Worm (Caenorhabditis elegans) whole organism, young adult: ENCODE measurements around the gene igcm-3.

Experiments
- B0035.1 ChIP-seq: sonication (generic microtip); optimal IDR thresholded peaks from 2 replicates; lab custom pipeline; 2016; ENCODE audit warnings: missing genetic modification characterization, mild to moderate bottlenecking, missing compliant biosample characterization, missing genotype, missing genetic modification reagents
- B0261.1 ChIP-seq: sonication (generic microtip); optimal IDR thresholded peaks from 2 replicates; lab custom pipeline; 2016; ENCODE audit warnings: mild to moderate bottlenecking, missing genetic modification characterization, moderate library complexity, missing compliant biosample characterization
- C17E4.6 ChIP-seq: fragments of 200-800 bp; sonication (Bioruptor generic); IDR thresholded peaks from 2 replicates; pipeline ENCODE4 v1.3.6; 2022; ENCODE audit warnings: missing genetic modification reagents, missing genetic modification characterization, missing compliant biosample characterization
- D2030.7 ChIP-seq: fragments of 200-800 bp; sonication (Bioruptor generic); IDR thresholded peaks from 2 replicates; pipeline ENCODE4 v1.3.6; 2022; ENCODE audit warnings: missing genetic modification reagents, missing genetic modification characterization, missing compliant biosample characterization
- F10E7.11 ChIP-seq: sonication (generic microtip); optimal IDR thresholded peaks from 2 replicates; lab custom pipeline; 2017; ENCODE audit warnings: mild to moderate bottlenecking, missing genetic modification characterization, moderate library complexity, missing compliant biosample characterization
- F22D6.2 ChIP-seq: sonication (generic microtip); optimal IDR thresholded peaks from 2 replicates; lab custom pipeline; 2016; ENCODE audit warnings: mild to moderate bottlenecking, missing genetic modification characterization, missing compliant biosample characterization
- F39B2.1 ChIP-seq: fragments of 200-800 bp; sonication (Bioruptor generic); IDR thresholded peaks from 2 replicates; pipeline ENCODE4 v1.3.6; 2022; ENCODE audit warnings: missing genetic modification reagents, missing genetic modification characterization, missing compliant biosample characterization
- K12H6.12 ChIP-seq: fragments of 200-800 bp; sonication (Bioruptor generic); optimal IDR thresholded peaks from 2 replicates; lab custom pipeline; 2018; ENCODE audit warnings: mild to moderate bottlenecking, missing genetic modification characterization, missing compliant biosample characterization
- Y79H2A.3 ChIP-seq: fragments of 200-800 bp; sonication (Bioruptor generic); conservative IDR thresholded peaks from 2 replicates; pipeline ENCODE4 v1.3.6; 2022; ENCODE audit warnings: missing genetic modification reagents, missing genetic modification characterization, missing compliant biosample characterization
- akir-1 ChIP-seq: fragments of 200-800 bp; sonication (Bioruptor generic); optimal IDR thresholded peaks from 2 replicates; lab custom pipeline; 2018; ENCODE audit warnings: mild to moderate bottlenecking, missing genetic modification characterization, moderate library complexity, missing compliant biosample characterization
- atf-7 ChIP-seq: sonication (generic microtip); optimal IDR thresholded peaks from 2 replicates; lab custom pipeline; 2017; ENCODE audit warnings: mild to moderate bottlenecking, missing genetic modification characterization, missing compliant biosample characterization
- attf-5 ChIP-seq: fragments of 200-800 bp; sonication (Bioruptor generic); optimal IDR thresholded peaks from 2 replicates; lab custom pipeline; 2018; ENCODE audit warnings: mild to moderate bottlenecking, missing genetic modification characterization, missing compliant biosample characterization
- bed-1 ChIP-seq: fragments of 200-800 bp; sonication (Bioruptor generic); IDR thresholded peaks from 2 replicates; pipeline ENCODE4 v1.3.6; 2022; ENCODE audit warnings: missing genetic modification reagents, missing genetic modification characterization, missing compliant biosample characterization
- ccch-3 ChIP-seq: fragments of 200-800 bp; sonication (Bioruptor generic); optimal IDR thresholded peaks from 2 replicates; lab custom pipeline; 2018; ENCODE audit warnings: mild to moderate bottlenecking, missing genetic modification characterization, missing compliant biosample characterization
- cebp-1 ChIP-seq, 2 experiments: fragments of 200-800 bp in 1 of 2; sonication (Bioruptor generic) in 1 of 2; sonication (generic microtip) in 1 of 2; IDR thresholded peaks in 1 of 2; optimal IDR thresholded peaks in 1 of 2; 2 replicates each; pipeline versions ENCODE4 v1.3.6 to Lab custom; 2017 to 2022; ENCODE audit warnings: missing compliant biosample characterization in 2 of 2, missing genetic modification characterization in 2 of 2, mild to moderate bottlenecking in 1 of 2, missing genetic modification reagents in 1 of 2, moderate library complexity in 1 of 2
- cebp-2 ChIP-seq: fragments of 200-800 bp; sonication (Bioruptor generic); IDR thresholded peaks from 2 replicates; pipeline ENCODE4 v1.3.6; 2022; ENCODE audit warnings: missing genetic modification characterization, missing compliant biosample characterization
- ceh-40 ChIP-seq: fragments of 200-800 bp; sonication (Bioruptor generic); IDR thresholded peaks from 2 replicates; pipeline ENCODE4 v1.3.6; 2022; ENCODE audit warnings: missing genetic modification characterization, missing compliant biosample characterization
- ceh-79 ChIP-seq: sonication (generic microtip); optimal IDR thresholded peaks from 2 replicates; lab custom pipeline; 2017; ENCODE audit warnings: mild to moderate bottlenecking, missing genetic modification characterization, missing compliant biosample characterization
- dpff-1 ChIP-seq: sonication (generic microtip); optimal IDR thresholded peaks from 2 replicates; lab custom pipeline; 2017; ENCODE audit warnings: mild to moderate bottlenecking, missing genetic modification characterization, missing compliant biosample characterization
- egl-18 ChIP-seq: fragments of 200-800 bp; sonication (Bioruptor generic); IDR thresholded peaks from 2 replicates; pipeline ENCODE4 v1.3.6; 2022; ENCODE audit warnings: missing genetic modification reagents, missing genetic modification characterization, missing compliant biosample characterization
- ets-4 ChIP-seq: fragments of 200-800 bp; sonication (Bioruptor generic); optimal IDR thresholded peaks from 2 replicates; lab custom pipeline; 2018; ENCODE audit warnings: mild to moderate bottlenecking, missing genetic modification characterization, missing compliant biosample characterization
- hmg-20 ChIP-seq: fragments of 200-800 bp; sonication (Bioruptor generic); IDR thresholded peaks from 2 replicates; pipeline ENCODE4 v1.3.6; 2022; ENCODE audit warnings: missing genetic modification reagents, missing genetic modification characterization, missing compliant biosample characterization
- hsf-1 ChIP-seq: fragments of 200-800 bp; sonication (Bioruptor generic); IDR thresholded peaks from 2 replicates; pipeline ENCODE4 v1.3.6; 2022; ENCODE audit warnings: missing genetic modification reagents, missing genetic modification characterization, missing compliant biosample characterization
- lag-1 ChIP-seq: fragments of 200-800 bp; sonication (Bioruptor generic); IDR thresholded peaks from 2 replicates; pipeline ENCODE4 v1.3.6; 2022; ENCODE audit warnings: missing genetic modification reagents, missing genetic modification characterization, missing compliant biosample characterization
- let-526 ChIP-seq: fragments of 200-800 bp; sonication (Bioruptor generic); IDR thresholded peaks from 2 replicates; pipeline ENCODE4 v1.3.6; 2022; ENCODE audit warnings: missing genetic modification reagents, missing genetic modification characterization, missing compliant biosample characterization
- lin-26 ChIP-seq: fragments of 200-800 bp; sonication (Bioruptor generic); IDR thresholded peaks from 2 replicates; pipeline ENCODE4 v1.3.6; 2022; ENCODE audit warnings: missing genetic modification reagents, missing genetic modification characterization, missing compliant biosample characterization
- lin-35 ChIP-seq, 3 experiments: fragments of 150-350 bp in 2 of 3; sonication (generic microtip) in 1 of 3; optimal IDR thresholded peaks; 2 replicates each; lab custom pipeline; 2014 to 2018; ENCODE audit warnings: missing biosample characterization in 3 of 3, missing genetic modification characterization in 3 of 3, missing genetic modification reagents in 3 of 3
- lin-54 ChIP-seq: fragments of 200-800 bp; sonication (Bioruptor generic); optimal IDR thresholded peaks from 2 replicates; lab custom pipeline; 2018; ENCODE audit warnings: mild to moderate bottlenecking, missing genetic modification characterization, missing compliant biosample characterization
- lir-1 ChIP-seq: fragments of 200-800 bp; sonication (Bioruptor generic); conservative IDR thresholded peaks from 2 replicates; pipeline ENCODE4 v1.3.6; 2022; ENCODE audit warnings: missing genetic modification reagents, missing genetic modification characterization, missing compliant biosample characterization
- lsl-1 ChIP-seq: fragments of 200-800 bp; sonication (Bioruptor generic); optimal IDR thresholded peaks from 2 replicates; lab custom pipeline; 2018; ENCODE audit warnings: mild to moderate bottlenecking, missing genetic modification characterization, moderate library complexity, missing compliant biosample characterization
- lsy-27 ChIP-seq: sonication (generic microtip); optimal IDR thresholded peaks from 2 replicates; lab custom pipeline; 2017; ENCODE audit warnings: missing genetic modification characterization, mild to moderate bottlenecking, missing compliant biosample characterization, antibody characterized with exemption, missing genotype, borderline replicate concordance; ENCODE audit not compliant: insufficient read depth
- madf-10 ChIP-seq: sonication (generic microtip); optimal IDR thresholded peaks from 2 replicates; lab custom pipeline; 2016; ENCODE audit warnings: mild to moderate bottlenecking, missing genetic modification characterization, missing compliant biosample characterization
- mel-28 ChIP-seq: sonication (generic microtip); optimal IDR thresholded peaks from 2 replicates; lab custom pipeline; 2016; ENCODE audit warnings: borderline replicate concordance, mild to moderate bottlenecking, missing genetic modification characterization, missing compliant biosample characterization
- mes-4 ChIP-seq: sonication (generic microtip); optimal IDR thresholded peaks from 2 replicates; lab custom pipeline; 2016; ENCODE audit warnings: missing genotype, missing genetic modification characterization, missing compliant biosample characterization
- mxl-1 ChIP-seq: sonication (generic microtip); optimal IDR thresholded peaks from 2 replicates; lab custom pipeline; 2016; ENCODE audit warnings: missing genetic modification characterization, missing compliant biosample characterization
- nfya-1 ChIP-seq: sonication (generic microtip); optimal IDR thresholded peaks from 2 replicates; lab custom pipeline; 2017; ENCODE audit warnings: antibody characterized with exemption, missing compliant biosample characterization, missing genetic modification characterization, borderline replicate concordance; ENCODE audit not compliant: insufficient read depth
- pha-4 ChIP-seq: fragments of 150-350 bp; sonication (generic microtip); optimal IDR thresholded peaks from 2 replicates; lab custom pipeline; 2014; ENCODE audit warnings: missing biosample characterization, missing genetic modification reagents, missing genetic modification characterization
- rec-8 ChIP-seq, 2 experiments: sonication (generic microtip); optimal IDR thresholded peaks; 2 replicates each; lab custom pipeline; 2016; ENCODE audit warnings: mild to moderate bottlenecking in 2 of 2, missing genetic modification characterization in 2 of 2, missing genetic modification reagents in 2 of 2, missing genotype in 2 of 2, missing biosample characterization in 1 of 2, missing compliant biosample characterization in 1 of 2, moderate library complexity in 1 of 2
- sea-2 ChIP-seq: fragments of 200-800 bp; sonication (Bioruptor generic); IDR thresholded peaks from 2 replicates; pipeline ENCODE4 v1.3.6; 2022; ENCODE audit warnings: missing genetic modification characterization, missing compliant biosample characterization
- snpc-1.1 ChIP-seq: sonication (generic microtip); optimal IDR thresholded peaks from 2 replicates; lab custom pipeline; 2017; ENCODE audit warnings: missing genetic modification characterization, mild to moderate bottlenecking, missing compliant biosample characterization, antibody characterized with exemption, moderate library complexity, missing genotype, missing genetic modification reagents; ENCODE audit not compliant: insufficient read depth
- sptf-2 ChIP-seq: fragments of 200-800 bp; sonication (Bioruptor generic); optimal IDR thresholded peaks from 2 replicates; lab custom pipeline; 2018; ENCODE audit warnings: mild to moderate bottlenecking, missing genetic modification characterization, missing compliant biosample characterization
- tbp1 ChIP-seq: fragments of 200-800 bp; sonication (Bioruptor generic); optimal IDR thresholded peaks from 2 replicates; lab custom pipeline; 2018; ENCODE audit warnings: mild to moderate bottlenecking, missing genetic modification characterization, missing compliant biosample characterization
- unc-62 ChIP-seq: fragments of 150-350 bp; optimal IDR thresholded peaks from 2 replicates; lab custom pipeline; 2014; ENCODE audit warnings: missing biosample characterization, missing genetic modification reagents, missing genetic modification characterization
- xnd-1 ChIP-seq: sonication (generic microtip); optimal IDR thresholded peaks from 2 replicates; lab custom pipeline; 2016; ENCODE audit warnings: missing genotype, missing genetic modification reagents, missing genetic modification characterization, missing compliant biosample characterization
- zim-3 ChIP-seq: sonication (generic microtip); optimal IDR thresholded peaks from 2 replicates; lab custom pipeline; 2017; ENCODE audit warnings: mild to moderate bottlenecking, missing genetic modification characterization, moderate library complexity, missing compliant biosample characterization
- ztf-26 ChIP-seq: sonication (generic microtip); optimal IDR thresholded peaks from 2 replicates; lab custom pipeline; 2017; ENCODE audit warnings: missing genetic modification characterization, missing compliant biosample characterization
- ztf-28 ChIP-seq: fragments of 200-800 bp; sonication (Bioruptor generic); IDR thresholded peaks from 2 replicates; pipeline ENCODE4 v1.3.6; 2022; ENCODE audit warnings: missing genetic modification reagents, missing genetic modification characterization, missing compliant biosample characterization
- ztf-3 ChIP-seq: fragments of 200-800 bp; sonication (Bioruptor generic); optimal IDR thresholded peaks from 2 replicates; lab custom pipeline; 2018; ENCODE audit warnings: mild to moderate bottlenecking, missing genetic modification characterization, missing compliant biosample characterization
- ztf-6 ChIP-seq: fragments of 200-800 bp; sonication (Bioruptor generic); IDR thresholded peaks from 2 replicates; pipeline ENCODE4 v1.3.6; 2022; ENCODE audit warnings: missing genetic modification reagents, missing genetic modification characterization, missing compliant biosample characterization

Gene igcm-3

ce11 chrX:2667779-2668178, 37.9 kb downstream of the igcm-3 start, which contains the start of gene C09B7.2 (continued):
- TF ChIP-seq snpc-1.1 (tag; lab: Kevin White, UChicago) (no peak), mes-4 (tag; lab: Kevin White, UChicago) (no peak), sptf-2 (GFP tag; lab: Kevin White, UChicago) (no peak), C17E4.6 (GFP tag; lab: Robert Waterston, UW) (no peak), let-526 (no peak), B0261.1 (tag; lab: Kevin White, UChicago) (no peak), unc-62 (no peak), pha-4 (tag; lab: Kevin White, UChicago) (no peak), tbp1 (GFP tag; lab: Kevin White, UChicago) (no peak), rec-8 (tag; optimal IDR thresholded peaks at IDR 0.05; lab: Kevin White, UChicago) (no peak), hsf-1 (GFP tag; lab: Robert Waterston, UW) (no peak), attf-5 (peak; percentile 48), lin-35 (GFP tag; optimal IDR thresholded peaks at IDR 0.05; lab: Kevin White, UChicago) (no peak), nfya-1 (tag; lab: Kevin White, UChicago) (no peak), lin-26 (GFP tag; lab: Robert Waterston, UW) (no peak), lsl-1 (GFP tag; lab: Kevin White, UChicago) (no peak), B0035.1 (tag; lab: Kevin White, UChicago) (no peak), cebp-2 (GFP tag; lab: Robert Waterston, UW) (no peak), ztf-28 (GFP tag; lab: Robert Waterston, UW) (no peak), akir-1 (no peak), dpff-1 (tag; lab: Kevin White, UChicago) (no peak), ceh-40 (no peak), sea-2 (GFP tag; lab: Robert Waterston, UW) (no peak), lin-54 (peak; percentile 34), madf-10 (tag; lab: Kevin White, UChicago) (no peak), zim-3 (tag; lab: Kevin White, UChicago) (no peak), lsy-27 (tag; lab: Kevin White, UChicago) (no peak), Y79H2A.3 (GFP tag; lab: Robert Waterston, UW) (no peak), ets-4 (no peak), D2030.7 (no peak), ztf-26 (tag; lab: Kevin White, UChicago) (peak; percentile 26), mel-28 (tag; lab: Kevin White, UChicago) (no peak), ceh-79 (tag; lab: Kevin White, UChicago) (no peak), K12H6.12 (tag; lab: Kevin White, UChicago) (peak; percentile 50), F22D6.2 (tag; lab: Kevin White, UChicago) (no peak), cebp-1 (GFP tag; IDR thresholded peaks at IDR 0.05; lab: Robert Waterston, UW) (no peak), cebp-1 (tag; optimal IDR thresholded peaks at IDR 0.05; lab: Kevin White, UChicago) (no peak), F39B2.1 (GFP tag; lab: Robert Waterston, UW) (no peak), bed-1 (GFP tag; lab: Robert Waterston, UW) (no peak), ztf-3 (no peak), ccch-3 (GFP tag; lab: Kevin White, UChicago) (no peak), lag-1 (GFP tag; lab: Robert Waterston, UW) (no peak), xnd-1 (no peak), mxl-1 (no peak), hmg-20 (GFP tag; lab: Robert Waterston, UW) (no peak), ztf-6 (GFP tag; lab: Robert Waterston, UW) (no peak), lir-1 (GFP tag; lab: Robert Waterston, UW) (no peak), egl-18 (GFP tag; lab: Robert Waterston, UW) (no peak), F10E7.11 (tag; lab: Kevin White, UChicago) (no peak), atf-7 (tag; lab: Kevin White, UChicago) (peak; percentile 14)
